Worm (Caenorhabditis elegans) whole organism, midembryonic: ENCODE measurements around the gene cest-5.2.
A peak's percentile ranks its signal among the peaks of the same experiment; 100 is the strongest.

Experiments used
- T22C8.4 ChIP-seq: fragments of 200-800 bp; sonication (Bioruptor generic); IDR thresholded peaks from 2 replicates; pipeline ENCODE4 v1.3.6; 2022; ENCODE audit warnings: missing genetic modification characterization, missing compliant biosample characterization
- cog-1 ChIP-seq: sonication (generic microtip); optimal IDR thresholded peaks from 2 replicates; lab custom pipeline; 2016; ENCODE audit warnings: missing genetic modification characterization, missing compliant biosample characterization
- klf-2 ChIP-seq: fragments of 200-800 bp; sonication (Bioruptor generic); conservative IDR thresholded peaks from 2 replicates; pipeline ENCODE4 v1.3.6; 2022; ENCODE audit warnings: missing genetic modification reagents, missing genetic modification characterization, missing compliant biosample characterization
- med-1 ChIP-seq: sonication (generic microtip); optimal IDR thresholded peaks from 2 replicates; lab custom pipeline; 2017; ENCODE audit warnings: missing genetic modification characterization, mild to moderate bottlenecking, missing compliant biosample characterization, antibody characterized with exemption, missing genetic modification reagents; ENCODE audit not compliant: insufficient read depth
- ref-1 ChIP-seq: fragments of 200-800 bp; sonication (Bioruptor generic); conservative IDR thresholded peaks from 2 replicates; pipeline ENCODE4 v1.3.6; 2022; ENCODE audit warnings: missing genetic modification reagents, missing genetic modification characterization, missing compliant biosample characterization
- ztf-23 ChIP-seq: fragments of 200-800 bp; sonication (Bioruptor generic); IDR thresholded peaks from 2 replicates; pipeline ENCODE4 v1.3.6; 2022; ENCODE audit warnings: missing genetic modification reagents, missing genetic modification characterization, missing compliant biosample characterization

DNA sequence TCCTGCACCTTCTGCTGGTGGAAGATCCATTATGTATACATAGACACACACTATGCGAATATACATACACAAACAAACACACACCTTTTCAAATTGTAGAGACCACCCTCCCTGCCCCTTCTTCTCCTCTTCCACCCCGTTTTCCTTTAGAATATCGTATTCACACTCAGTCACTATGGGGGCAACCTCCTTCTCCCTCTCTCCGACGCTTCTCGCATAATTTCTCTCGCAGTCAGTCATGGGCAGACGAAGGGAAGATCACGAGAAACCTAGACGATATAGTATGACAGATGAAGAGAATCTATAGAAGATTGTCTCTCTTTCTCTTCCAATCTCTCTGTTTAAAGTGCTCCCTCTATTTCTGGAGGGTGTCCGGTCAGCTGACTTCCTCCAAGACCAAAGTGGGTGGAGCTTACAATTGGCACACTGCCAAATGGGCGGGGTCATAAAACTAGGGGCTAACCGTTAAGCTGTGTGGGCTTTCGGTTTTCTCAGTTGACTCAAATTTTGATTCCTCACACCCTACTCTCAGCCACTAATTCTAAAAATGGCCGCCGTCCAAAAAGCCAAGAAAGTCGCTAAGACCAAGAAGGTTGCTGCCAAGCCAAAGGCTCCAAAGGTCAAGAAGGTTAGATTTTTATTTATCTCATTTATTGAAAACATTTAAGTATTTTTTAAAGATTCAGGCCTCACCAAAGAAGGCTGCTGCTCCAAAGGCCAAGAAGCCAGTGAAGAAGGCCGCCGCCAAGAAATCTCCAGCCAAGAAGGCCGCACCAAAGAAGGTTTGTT lies 18.3 kb upstream of the cest-5.2 start, which contains the start of gene hil-7:
- TF ChIP-seq ztf-23 (GFP tag; lab: Robert Waterston, UW) = peak; percentile 62
- no peak for TF ChIP-seq klf-2 (GFP tag; lab: Robert Waterston, UW)
- TF ChIP-seq T22C8.4 (GFP tag; lab: Robert Waterston, UW) = no peak
- peak; percentile 74 for TF ChIP-seq cog-1 (tag; lab: Kevin White, UChicago)
- TF ChIP-seq ref-1 (GFP tag; lab: Robert Waterston, UW) = 0 out of 2 replicates have a peak, but pooled peaks have one; percentile 12
- no peak for TF ChIP-seq med-1 (GFP tag; lab: Kevin White, UChicago)
